Fruit fly (Drosophila melanogaster) whole organism, embryonic: ENCODE data around the gene Nxf3.
A peak's percentile ranks its signal among the peaks of the same experiment; 100 is the strongest.

Experiments used
- Atf6 ChIP-seq: fragments of 200-800 bp; sonication (Bioruptor generic); IDR thresholded peaks from 2 replicates; pipeline ENCODE4 v1.3.6; 2022; ENCODE audit warnings: missing biosample characterization, missing genetic modification characterization
- CG10147 ChIP-seq: fragments of 200-800 bp; sonication (Bioruptor generic); optimal IDR thresholded peaks from 2 replicates; lab custom pipeline; 2019; ENCODE audit warnings: missing biosample characterization, mild to moderate bottlenecking, missing genetic modification characterization, moderate library complexity
- CG10267 ChIP-seq: fragments of 200-800 bp; sonication (Bioruptor generic); optimal IDR thresholded peaks from 2 replicates; lab custom pipeline; 2018; ENCODE audit warnings: missing biosample characterization, mild to moderate bottlenecking, missing genetic modification characterization, moderate library complexity
- CG10431 ChIP-seq: fragments of 200-800 bp; sonication (Bioruptor generic); optimal IDR thresholded peaks from 3 replicates; lab custom pipeline; 2018; ENCODE audit warnings: missing biosample characterization, mild to moderate bottlenecking, missing genetic modification characterization
- CG10462 ChIP-seq: fragments of 200-800 bp; sonication (Bioruptor generic); optimal IDR thresholded peaks from 2 replicates; lab custom pipeline; 2016; ENCODE audit warnings: missing biosample characterization, missing genetic modification characterization
- CG10543 ChIP-seq: fragments of 200-800 bp; sonication (Bioruptor generic); optimal IDR thresholded peaks from 3 replicates; lab custom pipeline; 2017; ENCODE audit warnings: missing biosample characterization, mild to moderate bottlenecking, missing genetic modification characterization, moderate library complexity
- CG12071 ChIP-seq: fragments of 200-800 bp; sonication (Bioruptor generic); optimal IDR thresholded peaks from 3 replicates; lab custom pipeline; 2018; ENCODE audit warnings: missing biosample characterization, mild to moderate bottlenecking, missing genetic modification characterization
- CG2116 ChIP-seq: fragments of 200-800 bp; sonication (Bioruptor generic); optimal IDR thresholded peaks from 3 replicates; lab custom pipeline; 2018; ENCODE audit warnings: missing biosample characterization, mild to moderate bottlenecking, missing genetic modification characterization
- CG2678 ChIP-seq: fragments of 200-800 bp; sonication (Bioruptor generic); optimal IDR thresholded peaks from 3 replicates; lab custom pipeline; 2019; ENCODE audit warnings: missing biosample characterization, mild to moderate bottlenecking, missing genetic modification characterization, moderate library complexity
- CG30431 ChIP-seq: fragments of 200-800 bp; sonication (Bioruptor generic); optimal IDR thresholded peaks from 2 replicates; lab custom pipeline; 2017; ENCODE audit warnings: missing biosample characterization, missing genetic modification characterization
- CG3163 ChIP-seq: fragments of 200-800 bp; sonication (Bioruptor generic); optimal IDR thresholded peaks from 3 replicates; lab custom pipeline; 2016; ENCODE audit warnings: missing biosample characterization, missing genetic modification characterization
- CG33557 ChIP-seq: fragments of 200-800 bp; sonication (Bioruptor generic); optimal IDR thresholded peaks from 2 replicates; lab custom pipeline; 2019; ENCODE audit warnings: missing biosample characterization, mild to moderate bottlenecking, missing genetic modification characterization, moderate library complexity
- CG4360 ChIP-seq: fragments of 200-800 bp; sonication (Bioruptor generic); IDR thresholded peaks from 2 replicates; pipeline ENCODE4 v1.3.6; 2022; ENCODE audit warnings: missing biosample characterization, missing genetic modification characterization
- CG6254 ChIP-seq: fragments of 200-800 bp; sonication (Bioruptor generic); optimal IDR thresholded peaks from 3 replicates; lab custom pipeline; 2017; ENCODE audit warnings: mild to moderate bottlenecking, missing biosample characterization, missing genetic modification reagents, missing genetic modification characterization
- CG6272 ChIP-seq: fragments of 200-800 bp; sonication (Bioruptor generic); IDR thresholded peaks from 2 replicates; pipeline ENCODE4 v1.3.6; 2022; ENCODE audit warnings: missing biosample characterization, missing genetic modification characterization
- CG6689 ChIP-seq: fragments of 200-800 bp; sonication (Bioruptor generic); IDR thresholded peaks from 2 replicates; pipeline ENCODE4 v1.3.6; 2022; ENCODE audit warnings: missing biosample characterization, missing genetic modification characterization
- CG6854 ChIP-seq: fragments of 200-800 bp; sonication (Bioruptor generic); optimal IDR thresholded peaks from 3 replicates; lab custom pipeline; 2017; ENCODE audit warnings: missing biosample characterization, mild to moderate bottlenecking, missing genetic modification characterization
- CG8478 ChIP-seq: fragments of >200 bp; optimal IDR thresholded peaks from 2 replicates; lab custom pipeline; 2018
- CG8944 ChIP-seq: fragments of 200-800 bp; sonication (Bioruptor generic); optimal IDR thresholded peaks from 3 replicates; lab custom pipeline; 2016; ENCODE audit warnings: missing biosample characterization, missing genetic modification characterization
- CHES-1-like ChIP-seq: fragments of 200-800 bp; sonication (Bioruptor generic); optimal IDR thresholded peaks from 2 replicates; lab custom pipeline; 2016; ENCODE audit warnings: missing biosample characterization, missing genetic modification characterization
- CkIIα-i1 ChIP-seq: fragments of 200-800 bp; sonication (Bioruptor generic); IDR thresholded peaks from 2 replicates; pipeline ENCODE4 v1.3.6; 2022; ENCODE audit warnings: missing biosample characterization, missing genetic modification characterization
- Dip3 ChIP-seq: fragments of 200-800 bp; sonication (Bioruptor generic); optimal IDR thresholded peaks from 3 replicates; lab custom pipeline; 2016; ENCODE audit warnings: missing biosample characterization, missing genetic modification characterization
- Doc2 ChIP-seq: fragments of 200-800 bp; sonication (Bioruptor generic); IDR thresholded peaks from 2 replicates; pipeline ENCODE4 v1.3.6; 2022; ENCODE audit warnings: missing biosample characterization, missing genetic modification characterization
- Doc3 ChIP-seq: fragments of 200-800 bp; sonication (Bioruptor generic); IDR thresholded peaks from 3 replicates; pipeline ENCODE4 v1.3.6; 2022; ENCODE audit warnings: missing biosample characterization, missing genetic modification characterization; ENCODE audit not compliant: partially characterized antibody
- Elba2 ChIP-seq: fragments of 200-800 bp; sonication (Bioruptor generic); optimal IDR thresholded peaks from 3 replicates; lab custom pipeline; 2016; ENCODE audit warnings: missing biosample characterization, missing genetic modification characterization
- Hmr ChIP-seq: fragments of 200-800 bp; sonication (Bioruptor generic); optimal IDR thresholded peaks from 3 replicates; lab custom pipeline; 2017; ENCODE audit warnings: mild to moderate bottlenecking, missing biosample characterization, missing genetic modification reagents, missing genetic modification characterization
- Hmx ChIP-seq: fragments of 200-800 bp; sonication (Bioruptor generic); optimal IDR thresholded peaks from 2 replicates; lab custom pipeline; 2016; ENCODE audit warnings: missing biosample characterization, missing genetic modification characterization
- Lhr ChIP-seq: fragments of 200-800 bp; sonication (Bioruptor generic); optimal IDR thresholded peaks from 3 replicates; lab custom pipeline; 2017; ENCODE audit warnings: mild to moderate bottlenecking, missing biosample characterization, missing genetic modification reagents, missing genetic modification characterization
- Med ChIP-seq: fragments of 200-800 bp; sonication (Bioruptor generic); peaks from one replicate; lab custom pipeline; 2016; ENCODE audit warnings: missing biosample characterization, missing genetic modification characterization, mild to moderate bottlenecking, inconsistent platforms, moderate library complexity
- Meics ChIP-seq: fragments of 200-800 bp; sonication (Bioruptor generic); optimal IDR thresholded peaks from 2 replicates; lab custom pipeline; 2017; ENCODE audit warnings: missing biosample characterization, mild to moderate bottlenecking, missing genetic modification characterization
- NC2α ChIP-seq: fragments of 200-800 bp; sonication (Bioruptor generic); optimal IDR thresholded peaks from 2 replicates; lab custom pipeline; 2016; ENCODE audit warnings: missing biosample characterization, missing genetic modification characterization
- NfI ChIP-seq: fragments of 200-800 bp; sonication (Bioruptor generic); optimal IDR thresholded peaks from 3 replicates; lab custom pipeline; 2018; ENCODE audit warnings: missing biosample characterization, mild to moderate bottlenecking, missing genetic modification characterization, moderate library complexity
- PHDP ChIP-seq: fragments of 200-800 bp; sonication (Bioruptor generic); optimal IDR thresholded peaks from 3 replicates; lab custom pipeline; 2018; ENCODE audit warnings: missing biosample characterization, mild to moderate bottlenecking, missing genetic modification characterization, moderate library complexity
- Spps ChIP-seq: fragments of 200-800 bp; sonication (Bioruptor generic); optimal IDR thresholded peaks from 2 replicates; lab custom pipeline; 2018; ENCODE audit warnings: missing biosample characterization, mild to moderate bottlenecking, missing genetic modification characterization
- Sry-β ChIP-seq: fragments of 200-800 bp; sonication (Bioruptor generic); optimal IDR thresholded peaks from 2 replicates; lab custom pipeline; 2018; ENCODE audit warnings: missing biosample characterization, mild to moderate bottlenecking, missing genetic modification characterization, moderate library complexity
- Xrp1 ChIP-seq: fragments of 200-800 bp; sonication (Bioruptor generic); IDR thresholded peaks from 2 replicates; pipeline ENCODE4 v1.3.6; 2022; ENCODE audit warnings: missing biosample characterization, missing genetic modification characterization
- ac ChIP-seq: fragments of 200-800 bp; sonication (Bioruptor generic); optimal IDR thresholded peaks from 3 replicates; lab custom pipeline; 2017; ENCODE audit warnings: missing biosample characterization, mild to moderate bottlenecking, missing genetic modification characterization
- ase ChIP-seq: fragments of 200-800 bp; sonication (Bioruptor generic); IDR thresholded peaks from 3 replicates; pipeline ENCODE4 v1.3.6; 2022; ENCODE audit warnings: missing biosample characterization, missing genetic modification characterization
- ash1 ChIP-seq: fragments of 200-800 bp; sonication (Bioruptor generic); optimal IDR thresholded peaks from 2 replicates; lab custom pipeline; 2018; ENCODE audit warnings: missing biosample characterization, mild to moderate bottlenecking, missing genetic modification characterization
- br ChIP-seq: fragments of >200 bp; optimal IDR thresholded peaks from 2 replicates; lab custom pipeline; 2017
- btn ChIP-seq: fragments of 200-800 bp; sonication (Bioruptor generic); optimal IDR thresholded peaks from 2 replicates; lab custom pipeline; 2016; ENCODE audit warnings: missing biosample characterization, missing genetic modification characterization
- cas ChIP-seq: fragments of 200-800 bp; sonication (Bioruptor generic); IDR thresholded peaks from 2 replicates; pipeline ENCODE4 v1.3.6; 2022; ENCODE audit warnings: missing biosample characterization, missing genetic modification characterization
- chinmo ChIP-seq: fragments of 200-800 bp; sonication (Bioruptor generic); IDR thresholded peaks from 4 replicates; pipeline ENCODE4 v1.3.6; 2022; ENCODE audit warnings: missing biosample characterization, missing genetic modification characterization; ENCODE audit not compliant: partially characterized antibody
- grau ChIP-seq: fragments of 200-800 bp; optimal IDR thresholded peaks from 3 replicates; lab custom pipeline; 2019; ENCODE audit warnings: missing biosample characterization, mild to moderate bottlenecking, missing genetic modification characterization, moderate library complexity
- grn ChIP-seq: fragments of 200-800 bp; sonication (Bioruptor generic); optimal IDR thresholded peaks from 3 replicates; lab custom pipeline; 2017; ENCODE audit warnings: missing biosample characterization, missing genetic modification characterization
- hbn ChIP-seq: fragments of 200-800 bp; sonication (Bioruptor generic); IDR thresholded peaks from 2 replicates; pipeline ENCODE4 v1.3.6; 2022; ENCODE audit warnings: missing biosample characterization, missing genetic modification characterization; ENCODE audit not compliant: partially characterized antibody
- nerfin-2 ChIP-seq: fragments of 200-800 bp; sonication (Bioruptor generic); IDR thresholded peaks from 2 replicates; pipeline ENCODE4 v1.3.6; 2022; ENCODE audit warnings: missing biosample characterization, missing genetic modification characterization; ENCODE audit not compliant: partially characterized antibody
- pfk ChIP-seq: fragments of 200-800 bp; sonication (Bioruptor generic); optimal IDR thresholded peaks from 2 replicates; lab custom pipeline; 2018; ENCODE audit warnings: missing biosample characterization, mild to moderate bottlenecking, missing genetic modification characterization, moderate library complexity
- pum ChIP-seq: fragments of 200-800 bp; sonication (Bioruptor generic); optimal IDR thresholded peaks from 2 replicates; lab custom pipeline; 2016; ENCODE audit warnings: missing biosample characterization, missing genetic modification characterization
- ro ChIP-seq: fragments of 200-800 bp; sonication (Bioruptor generic); IDR thresholded peaks from 2 replicates; pipeline ENCODE4 v1.3.6; 2022; ENCODE audit warnings: missing biosample characterization, missing genetic modification characterization
- so ChIP-seq: fragments of 200-800 bp; sonication (Bioruptor generic); IDR thresholded peaks from 3 replicates; pipeline ENCODE4 v1.3.6; 2022; ENCODE audit warnings: missing biosample characterization, missing genetic modification characterization
- usp ChIP-seq: fragments of >200 bp; optimal IDR thresholded peaks from 2 replicates; lab custom pipeline; 2017; ENCODE audit warnings: missing biosample characterization, missing genetic modification characterization

Nxf3 gene

DNA sequence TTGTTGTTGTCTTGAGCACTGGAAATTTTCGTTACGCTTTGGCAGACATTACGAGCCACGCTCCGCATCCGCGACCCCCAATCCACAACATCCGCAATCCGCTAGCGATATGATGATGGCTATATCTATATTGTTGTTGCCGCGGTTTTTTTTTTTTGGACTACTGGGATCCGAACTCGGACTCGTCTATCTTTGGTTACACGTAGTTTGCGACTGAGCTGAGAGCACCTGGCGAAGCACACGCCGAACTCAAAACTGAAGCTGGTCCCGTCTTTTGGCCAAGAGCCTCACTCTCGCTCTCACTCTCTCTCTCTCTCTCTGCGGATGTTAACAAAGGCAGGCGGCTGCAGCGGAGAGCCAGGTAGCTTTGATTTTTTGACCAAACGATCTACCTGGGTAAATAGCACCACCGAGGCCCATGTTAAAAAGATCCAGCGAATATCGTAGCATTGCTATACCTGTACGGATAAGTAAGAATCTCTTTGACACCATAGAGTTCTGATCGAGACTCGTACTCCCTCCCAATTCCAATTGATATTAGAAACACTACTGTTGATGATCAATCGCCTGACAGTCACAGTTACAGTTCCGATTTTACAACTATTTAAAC lies 39.8 kb upstream of the Nxf3 start, which contains the start of gene Rgl (continued):
- TF ChIP-seq CG6854 (GFP tag; lab: Kevin White, UChicago) (no peak), Hmx (GFP tag; lab: Kevin White, UChicago) (no peak), Meics (no peak), CG2116 (GFP tag; lab: Kevin White, UChicago) (no peak), cas (GFP tag; lab: Robert Waterston, UW) (no peak), ash1 (GFP tag; lab: Kevin White, UChicago) (no peak), CG6689 (no peak), Sry-β (GFP tag; lab: Kevin White, UChicago) (no peak), Doc3 (GFP tag; lab: Robert Waterston, UW) (no peak), Lhr (GFP tag; lab: Kevin White, UChicago) (no peak), ac (GFP tag; lab: Kevin White, UChicago) (peak; percentile 20), Hmr (no peak), ase (GFP tag; lab: Robert Waterston, UW) (no peak), CG6254 (GFP tag; lab: Kevin White, UChicago) (no peak), usp (no peak), chinmo (GFP tag; lab: Robert Waterston, UW) (peak; percentile 91; the same call in 3 of the 4 replicates), Doc2 (GFP tag; lab: Robert Waterston, UW) (no peak), CG2678 (no peak), NfI (GFP tag; lab: Kevin White, UChicago) (no peak), CG10543 (GFP tag; lab: Kevin White, UChicago) (peak; percentile 66), nerfin-2 (GFP tag; lab: Robert Waterston, UW) (no peak), CG8944 (GFP tag; lab: Kevin White, UChicago) (no peak), so (GFP tag; lab: Robert Waterston, UW) (no peak), Elba2 (GFP tag; lab: Kevin White, UChicago) (no peak), hbn (GFP tag; lab: Robert Waterston, UW) (no peak), pfk (GFP tag; lab: Kevin White, UChicago) (no peak), CkIIα-i1 (GFP tag; lab: Robert Waterston, UW) (no peak), ro (GFP tag; lab: Robert Waterston, UW) (no peak), CG12071 (GFP tag; lab: Kevin White, UChicago) (no peak), CG10147 (GFP tag; lab: Kevin White, UChicago) (no peak), CG10267 (tag; lab: Kevin White, UChicago) (no peak), br (no peak), Atf6 (GFP tag; lab: Robert Waterston, UW) (0 out of 2 replicates have a peak, but pooled peaks have one; percentile 50), Spps (tag; lab: Kevin White, UChicago) (no peak), grn (GFP tag; lab: Kevin White, UChicago) (no peak), CG10462 (GFP tag; lab: Kevin White, UChicago) (no peak), Xrp1 (GFP tag; lab: Robert Waterston, UW) (no peak), CG4360 (GFP tag; lab: Robert Waterston, UW) (peak; percentile 93), CG3163 (GFP tag; lab: Kevin White, UChicago) (no peak), grau (no peak), Med (GFP tag; lab: Kevin White, UChicago) (peak; percentile 84), Dip3 (GFP tag; lab: Kevin White, UChicago) (no peak), pum (GFP tag; lab: Kevin White, UChicago) (no peak), CG30431 (no peak), CG33557 (GFP tag; lab: Kevin White, UChicago) (no peak), PHDP (no peak), NC2α (no peak), CHES-1-like (GFP tag; lab: Kevin White, UChicago) (no peak), CG8478 (lab: Kevin White, UChicago) (no peak), CG6272 (GFP tag; lab: Robert Waterston, UW) (0 out of 2 replicates have a peak, but pooled peaks have one; percentile 15), btn (no peak), CG10431 (GFP tag; lab: Kevin White, UChicago) (no peak)
